Fruit fly (Drosophila melanogaster): ENCODE measurements around the gene et.
A peak's percentile ranks its signal among the peaks of the same experiment; 100 is the strongest.

et gene

dm6 chrX:19663859-19664728, 11.6 kb downstream of the et start, which contains the start of the genes CG14223 and Ssu72:
Gene CG14223, minus strand, starts transcription at chrX:19663971.
Gene Ssu72, plus strand, starts transcription at chrX:19664561.
- TF ChIP-seq pan (optimal IDR thresholded peaks at IDR 0.05) = no peak
- TF ChIP-seq CG8478 (optimal IDR thresholded peaks at IDR 0.05) = no peak
- no peak for TF ChIP-seq usp (GFP tag; optimal IDR thresholded peaks at IDR 0.05)
- no peak for TF ChIP-seq Dll (optimal IDR thresholded peaks at IDR 0.05)
- no peak for TF ChIP-seq psq (optimal IDR thresholded peaks at IDR 0.05)
- TF ChIP-seq EcR (GFP tag; optimal IDR thresholded peaks at IDR 0.05) = no peak

- TF ChIP-seq Dll (optimal IDR thresholded peaks at IDR 0.05) (peak; percentile 2), CG8478 (optimal IDR thresholded peaks at IDR 0.05) (no peak), EcR (GFP tag; optimal IDR thresholded peaks at IDR 0.05) (no peak), usp (GFP tag; optimal IDR thresholded peaks at IDR 0.05) (no peak), psq (optimal IDR thresholded peaks at IDR 0.05) (no peak)
Measured at dm6 chrX:19663196-19663858, 12.4 kb downstream of the et start.

DNA sequence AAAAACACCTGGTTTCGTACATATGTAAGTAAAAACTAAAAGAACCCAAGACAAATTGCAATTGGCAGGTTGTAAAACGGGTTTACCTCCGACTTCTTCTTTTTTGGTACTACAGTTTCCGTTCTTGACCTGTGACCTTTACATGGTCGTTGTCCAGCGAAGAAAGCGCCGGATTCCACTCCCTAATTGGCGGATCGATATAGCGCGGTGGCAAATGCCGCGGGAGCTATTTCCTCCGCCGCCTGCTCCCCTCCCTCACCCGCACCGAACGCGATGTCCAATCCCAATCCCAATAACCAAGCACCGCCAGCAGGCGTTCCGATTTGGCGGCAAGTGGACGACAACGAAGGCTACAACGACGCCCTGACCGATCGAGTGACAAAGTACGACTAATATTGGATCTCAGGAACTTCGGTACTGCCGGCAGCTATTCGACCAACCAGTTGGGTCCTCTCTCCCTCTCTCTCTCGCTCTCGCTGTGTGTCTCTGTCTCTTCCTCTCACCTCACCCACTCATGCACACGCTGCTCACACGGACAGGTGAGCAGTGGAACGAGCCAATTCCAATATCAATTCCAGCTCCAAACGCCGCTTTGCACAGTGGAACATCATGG, 13.0 kb downstream of the et start:
- TF ChIP-seq usp (GFP tag; optimal IDR thresholded peaks at IDR 0.05) = no peak
- peak; percentile 53 for TF ChIP-seq Dll (optimal IDR thresholded peaks at IDR 0.05)

- TF ChIP-seq psq (optimal IDR thresholded peaks at IDR 0.05) = no peak
- TF ChIP-seq usp (GFP tag; optimal IDR thresholded peaks at IDR 0.05) = no peak
- TF ChIP-seq CG8478 (optimal IDR thresholded peaks at IDR 0.05) = no peak
- no peak for TF ChIP-seq Dll (optimal IDR thresholded peaks at IDR 0.05)
- no peak for TF ChIP-seq EcR (GFP tag; optimal IDR thresholded peaks at IDR 0.05)
- TF ChIP-seq pan (optimal IDR thresholded peaks at IDR 0.05) = no peak
Measured at dm6 chrX:19651757-19652419, 23.8 kb downstream of the et start, which contains the start of the genes Ranbp21 and Elys. Gene Ranbp21, minus strand, starts transcription at chrX:19652269. Gene Elys, plus strand, starts transcription at chrX:19652305.

DNA sequence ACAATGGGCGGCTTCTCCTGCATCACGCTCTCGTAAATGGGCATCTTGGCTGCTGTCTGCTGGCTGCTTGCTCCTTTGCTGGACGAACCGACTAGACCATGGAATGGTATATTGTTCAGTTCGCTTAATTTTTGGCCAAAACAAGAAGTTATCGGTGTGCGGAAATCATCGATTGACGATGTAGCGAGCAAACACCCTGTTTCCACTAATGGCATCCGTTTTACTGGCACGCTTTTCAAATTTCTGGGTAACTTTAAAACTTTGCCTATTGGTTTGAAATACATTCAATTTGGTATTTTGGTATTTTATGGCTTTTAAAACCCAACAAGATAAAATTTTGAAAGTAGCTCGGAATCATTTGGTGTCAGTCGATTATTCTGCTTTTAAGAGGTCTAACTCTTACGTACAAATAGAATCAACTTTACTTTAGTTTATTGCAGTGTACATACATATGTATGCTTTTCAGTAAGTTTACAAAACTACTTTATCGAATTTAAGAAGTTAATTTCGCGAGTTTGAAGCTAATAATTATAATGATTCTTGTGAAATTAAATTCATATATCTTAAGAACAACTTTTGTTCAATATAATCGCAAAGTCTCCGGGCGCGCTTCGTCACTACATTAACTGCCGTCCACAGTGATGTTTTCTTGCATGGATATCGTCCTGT, 29.7 kb downstream of the et start, which contains the start of gene Arp10:
Arp10 (minus strand) TSS at position 304 of the 669 bp plus-strand sequence.
- TF ChIP-seq psq (optimal IDR thresholded peaks at IDR 0.05) = no peak
- TF ChIP-seq EcR (GFP tag; optimal IDR thresholded peaks at IDR 0.05) = no peak
- no peak for TF ChIP-seq pan (optimal IDR thresholded peaks at IDR 0.05)
- TF ChIP-seq Dll (optimal IDR thresholded peaks at IDR 0.05) = no peak
- no peak for TF ChIP-seq usp (GFP tag; optimal IDR thresholded peaks at IDR 0.05)
- TF ChIP-seq CG8478 (optimal IDR thresholded peaks at IDR 0.05) = no peak

- TF ChIP-seq CG8478 (optimal IDR thresholded peaks at IDR 0.05) (no peak), psq (optimal IDR thresholded peaks at IDR 0.05) (no peak), EcR (GFP tag; optimal IDR thresholded peaks at IDR 0.05) (no peak)
Measured at dm6 chrX:19642819-19643504, 32.7 kb downstream of the et start, which contains the start of the genes CG12237 and Sec61gamma. Gene CG12237, minus strand, starts transcription at chrX:19642869. Gene Sec61gamma, plus strand, starts transcription at chrX:19643327.

DNA sequence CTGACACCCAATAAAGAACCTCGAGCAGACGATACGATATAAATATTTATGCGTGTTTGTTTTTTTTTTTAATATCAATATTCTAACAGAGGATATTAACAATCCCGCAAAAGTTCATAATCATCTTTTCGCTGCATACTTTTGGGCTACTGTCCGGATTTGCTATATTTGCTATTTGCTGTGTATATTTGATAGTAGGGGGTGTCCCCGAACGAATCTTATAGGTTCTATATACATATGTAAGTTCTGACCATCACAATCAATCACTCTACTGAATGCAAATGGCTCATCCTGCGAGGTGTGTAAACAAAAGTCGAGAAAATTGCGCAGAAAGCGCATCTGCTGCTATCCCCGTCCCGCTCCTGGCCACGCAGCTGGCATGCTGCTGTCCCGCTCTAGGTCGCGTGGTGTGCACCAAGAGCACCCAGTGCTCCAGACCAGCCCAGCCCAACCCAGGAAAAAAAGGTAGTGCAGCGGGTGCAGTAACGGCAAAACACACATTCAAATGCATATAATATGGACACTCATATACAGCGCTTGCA, 34.9 kb downstream of the et start:
- TF ChIP-seq CG8478 (optimal IDR thresholded peaks at IDR 0.05) (peak; percentile 54), Dll (optimal IDR thresholded peaks at IDR 0.05) (no peak)

DNA sequence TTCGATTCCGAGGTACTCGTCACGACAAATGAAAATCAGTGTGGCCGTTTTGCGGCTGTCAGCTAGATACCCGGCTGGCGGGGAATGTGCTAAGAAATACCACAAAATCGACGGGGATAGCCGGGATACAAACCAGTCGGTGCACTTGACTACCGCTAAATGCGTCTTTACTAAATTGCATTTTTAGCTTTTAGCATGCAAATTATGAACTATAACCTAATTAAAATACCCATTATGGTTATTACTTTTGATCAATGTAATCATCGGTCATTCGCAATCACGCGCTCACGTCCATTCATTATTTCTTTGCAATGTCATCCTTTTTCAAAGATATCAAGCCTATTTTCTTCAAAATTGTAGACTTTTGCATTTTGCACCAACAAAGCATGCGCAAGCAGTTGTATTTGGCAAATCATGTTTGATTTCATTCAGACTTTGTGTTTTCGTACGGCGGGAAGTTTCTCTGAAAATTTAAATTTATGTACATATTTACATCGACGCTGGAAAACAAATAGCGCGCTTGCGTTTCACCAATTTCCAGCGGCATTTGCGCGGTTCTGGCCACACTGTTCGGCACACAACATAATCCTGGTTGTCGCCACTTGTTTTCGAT, 37.3 kb downstream of the et start, which contains the start of gene Rcd-1:
Rcd-1 (plus strand) TSS at position 440 of the 613 bp plus-strand sequence.
- no peak for TF ChIP-seq psq (optimal IDR thresholded peaks at IDR 0.05)
- no peak for TF ChIP-seq usp (GFP tag; optimal IDR thresholded peaks at IDR 0.05)
- no peak for TF ChIP-seq pan (optimal IDR thresholded peaks at IDR 0.05)
- TF ChIP-seq Dll (optimal IDR thresholded peaks at IDR 0.05) = no peak
- TF ChIP-seq EcR (GFP tag; optimal IDR thresholded peaks at IDR 0.05) = no peak
- TF ChIP-seq CG8478 (optimal IDR thresholded peaks at IDR 0.05) = no peak

DNA sequence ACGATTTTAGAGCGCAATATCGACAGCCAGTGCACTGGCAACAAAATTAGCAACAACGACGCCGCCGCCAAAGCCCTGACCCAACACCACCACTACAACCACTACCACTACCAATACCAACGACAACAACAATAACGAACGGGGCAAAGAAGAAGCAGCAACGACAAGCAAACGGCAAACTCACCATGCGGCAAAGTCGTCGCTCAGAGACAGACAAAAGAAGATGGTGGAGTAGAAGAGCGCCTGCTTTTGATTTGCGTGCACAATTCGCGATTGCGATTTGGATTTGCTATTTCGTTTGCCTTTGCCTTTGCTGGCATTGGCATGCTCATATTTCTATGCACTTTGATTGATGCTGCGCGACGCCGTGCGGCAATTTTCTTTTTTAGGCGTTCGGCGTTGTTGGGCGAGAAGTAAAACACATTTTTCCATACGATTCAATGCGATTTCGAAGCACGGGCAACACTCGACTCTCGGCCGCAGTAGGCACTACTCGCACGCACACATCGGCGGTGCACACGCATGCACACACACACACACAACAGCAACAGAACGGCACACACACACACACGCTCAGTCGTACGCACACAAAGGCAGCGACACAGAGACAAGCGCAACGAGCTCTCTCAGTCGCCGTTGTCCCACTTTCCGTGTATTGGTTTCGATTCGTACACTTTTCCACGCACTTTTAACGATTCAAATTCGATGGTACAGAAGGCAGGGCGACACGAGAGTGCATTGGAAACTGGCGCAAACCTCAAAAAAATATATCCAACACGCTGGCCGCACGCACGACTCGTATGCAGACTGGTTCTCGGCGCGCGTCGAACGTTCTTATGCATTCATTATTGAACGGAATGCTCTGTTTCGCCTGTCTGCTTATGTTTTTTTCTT, 38.0 kb downstream of the et start:
- TF ChIP-seq CG8478 (optimal IDR thresholded peaks at IDR 0.05) = peak; percentile 73
- no peak for TF ChIP-seq EcR (GFP tag; optimal IDR thresholded peaks at IDR 0.05)
